Fruit fly (Drosophila melanogaster) whole organism, embryonic: ENCODE data around the gene beat-Ib.

Source experiments
- Adf1 ChIP-seq: fragments of 200-800 bp; sonication (Bioruptor generic); IDR thresholded peaks from 2 replicates; pipeline ENCODE4 v1.3.6; 2022; ENCODE audit warnings: missing biosample characterization, missing genetic modification characterization
- BtbVII ChIP-seq: fragments of 200-800 bp; sonication (Bioruptor generic); optimal IDR thresholded peaks from 3 replicates; lab custom pipeline; 2017; ENCODE audit warnings: missing biosample characterization, mild to moderate bottlenecking, missing genetic modification characterization
- CG10366 ChIP-seq: fragments of 200-800 bp; sonication (Bioruptor generic); IDR thresholded peaks from 2 replicates; pipeline ENCODE4 v1.3.6; 2022; ENCODE audit warnings: missing biosample characterization, missing genetic modification characterization
- CG12155 ChIP-seq: fragments of 200-800 bp; sonication (Bioruptor generic); optimal IDR thresholded peaks from 3 replicates; lab custom pipeline; 2016; ENCODE audit warnings: missing biosample characterization, missing genetic modification characterization
- CG12391 ChIP-seq: fragments of 200-800 bp; sonication (Bioruptor generic); optimal IDR thresholded peaks from 3 replicates; lab custom pipeline; 2018; ENCODE audit warnings: missing biosample characterization, mild to moderate bottlenecking, missing genetic modification characterization, moderate library complexity
- CG15073 ChIP-seq: fragments of 200-800 bp; sonication (Bioruptor generic); optimal IDR thresholded peaks from 2 replicates; lab custom pipeline; 2016; ENCODE audit warnings: missing biosample characterization, missing genetic modification characterization
- CG17328 ChIP-seq: fragments of 200-800 bp; sonication (Bioruptor generic); IDR thresholded peaks from 2 replicates; pipeline ENCODE4 v1.3.6; 2022; ENCODE audit warnings: missing biosample characterization, missing genetic modification characterization
- CG30403 ChIP-seq: fragments of 200-800 bp; sonication (Bioruptor generic); optimal IDR thresholded peaks from 3 replicates; lab custom pipeline; 2016; ENCODE audit warnings: missing biosample characterization, missing genetic modification characterization
- CG4282 ChIP-seq: fragments of 200-800 bp; sonication (Bioruptor generic); optimal IDR thresholded peaks from 2 replicates; lab custom pipeline; 2016; ENCODE audit warnings: missing biosample characterization, missing genetic modification characterization
- CG6254 ChIP-seq: fragments of 200-800 bp; sonication (Bioruptor generic); optimal IDR thresholded peaks from 3 replicates; lab custom pipeline; 2017; ENCODE audit warnings: mild to moderate bottlenecking, missing biosample characterization, missing genetic modification reagents, missing genetic modification characterization
- CG6791 ChIP-seq: fragments of 200-800 bp; sonication (Bioruptor generic); IDR thresholded peaks from 3 replicates; pipeline ENCODE4 v1.3.6; 2022; ENCODE audit warnings: missing biosample characterization, missing genetic modification characterization; ENCODE audit not compliant: partially characterized antibody
- CG7357 ChIP-seq: fragments of 200-800 bp; sonication (Bioruptor generic); IDR thresholded peaks from 3 replicates; pipeline ENCODE4 v1.3.6; 2022; ENCODE audit warnings: missing biosample characterization, missing genetic modification characterization
- Camta ChIP-seq: fragments of 200-800 bp; sonication (Bioruptor generic); optimal IDR thresholded peaks from 2 replicates; lab custom pipeline; 2016; ENCODE audit warnings: missing biosample characterization, missing genetic modification characterization
- CoRest ChIP-seq: fragments of 200-800 bp; sonication (Bioruptor generic); optimal IDR thresholded peaks from 3 replicates; lab custom pipeline; 2018; ENCODE audit warnings: missing biosample characterization, mild to moderate bottlenecking, missing genetic modification characterization, moderate library complexity
- D ChIP-seq, 2 experiments: fragments of 200-800 bp in 1 of 2; fragments of >200 bp in 1 of 2; sonication (Bioruptor generic) in 1 of 2; optimal IDR thresholded peaks; 2 replicates in 1 of 2; 3 replicates in 1 of 2; lab custom pipeline; 2017; ENCODE audit warnings: mild to moderate bottlenecking in 1 of 2, missing biosample characterization in 1 of 2, missing genetic modification characterization in 1 of 2, missing genetic modification reagents in 1 of 2
- D19B ChIP-seq: fragments of 200-800 bp; sonication (Bioruptor generic); optimal IDR thresholded peaks from 2 replicates; lab custom pipeline; 2017; ENCODE audit warnings: missing biosample characterization, mild to moderate bottlenecking, missing genetic modification characterization
- Ets65A ChIP-seq: fragments of 200-800 bp; sonication (Bioruptor generic); peaks from one replicate; lab custom pipeline; 2016; ENCODE audit warnings: missing biosample characterization, missing genetic modification characterization
- Gug ChIP-seq: fragments of 200-800 bp; sonication (Bioruptor generic); IDR thresholded peaks from 4 replicates; pipeline ENCODE4 v1.3.6; 2022; ENCODE audit warnings: missing biosample characterization, missing genetic modification characterization
- HLH3B ChIP-seq: fragments of 200-800 bp; sonication (Bioruptor generic); IDR thresholded peaks from 2 replicates; pipeline ENCODE4 v1.3.6; 2022; ENCODE audit warnings: missing biosample characterization, missing genetic modification characterization
- HmgZ ChIP-seq: fragments of 200-800 bp; sonication (Bioruptor generic); optimal IDR thresholded peaks from 2 replicates; lab custom pipeline; 2018; ENCODE audit warnings: missing biosample characterization, mild to moderate bottlenecking, missing genetic modification characterization
- Jarid2 ChIP-seq: fragments of 200-800 bp; sonication (Bioruptor generic); optimal IDR thresholded peaks from 3 replicates; lab custom pipeline; 2017; ENCODE audit warnings: mild to moderate bottlenecking, missing biosample characterization, missing genetic modification reagents, missing genetic modification characterization
- MTF-1 ChIP-seq: fragments of 200-800 bp; sonication (Bioruptor generic); optimal IDR thresholded peaks from 2 replicates; lab custom pipeline; 2018; ENCODE audit warnings: missing biosample characterization, mild to moderate bottlenecking, missing genetic modification characterization, borderline replicate concordance
- Mes4 ChIP-seq: fragments of 200-800 bp; sonication (Bioruptor generic); optimal IDR thresholded peaks from 2 replicates; lab custom pipeline; 2016; ENCODE audit warnings: missing biosample characterization, missing genetic modification characterization
- Myb ChIP-seq: fragments of 200-800 bp; sonication (Bioruptor generic); optimal IDR thresholded peaks from 2 replicates; lab custom pipeline; 2016; ENCODE audit warnings: missing biosample characterization, missing genetic modification characterization
- NC2β ChIP-seq: fragments of 200-800 bp; sonication (Bioruptor generic); optimal IDR thresholded peaks from 2 replicates; lab custom pipeline; 2016; ENCODE audit warnings: missing biosample characterization, missing genetic modification characterization
- Rfx ChIP-seq: fragments of 200-800 bp; sonication (Bioruptor generic); IDR thresholded peaks from 2 replicates; pipeline ENCODE4 v1.3.6; 2022; ENCODE audit warnings: missing biosample characterization, missing genetic modification characterization
- Vsx1 ChIP-seq: fragments of 200-800 bp; sonication (Bioruptor generic); optimal IDR thresholded peaks from 2 replicates; lab custom pipeline; 2017; ENCODE audit warnings: missing biosample characterization, mild to moderate bottlenecking, missing genetic modification characterization, missing genetic modification reagents
- abd-A ChIP-seq: fragments of 200-800 bp; sonication (Bioruptor generic); optimal IDR thresholded peaks from 3 replicates; lab custom pipeline; 2019; ENCODE audit warnings: missing biosample characterization, mild to moderate bottlenecking, missing genetic modification characterization, moderate library complexity
- amos ChIP-seq: fragments of 200-800 bp; sonication (Bioruptor generic); IDR thresholded peaks from 2 replicates; pipeline ENCODE4 v1.3.6; 2022; ENCODE audit warnings: missing biosample characterization, missing genetic modification characterization; ENCODE audit not compliant: partially characterized antibody
- ara ChIP-seq: fragments of 200-800 bp; sonication (Bioruptor generic); IDR thresholded peaks from 2 replicates; pipeline ENCODE4 v1.3.6; 2022; ENCODE audit warnings: missing biosample characterization, missing genetic modification characterization
- danr ChIP-seq: fragments of 200-800 bp; sonication (Bioruptor generic); IDR thresholded peaks from 2 replicates; pipeline ENCODE4 v1.3.6; 2022; ENCODE audit warnings: missing biosample characterization, missing genetic modification characterization
- eve ChIP-seq, 2 experiments: fragments of >200 bp; optimal IDR thresholded peaks; 2 replicates each; lab custom pipeline; 2017; ENCODE audit warnings: missing biosample characterization in 2 of 2, missing genetic modification characterization in 2 of 2
- eyg ChIP-seq: fragments of 200-800 bp; sonication (Bioruptor generic); optimal IDR thresholded peaks from 3 replicates; lab custom pipeline; 2016; ENCODE audit warnings: missing biosample characterization, missing genetic modification characterization
- gro ChIP-seq: fragments of 200-800 bp; sonication (Bioruptor generic); optimal IDR thresholded peaks from 2 replicates; lab custom pipeline; 2016; ENCODE audit warnings: missing biosample characterization, missing genetic modification characterization
- jing ChIP-seq: fragments of 200-800 bp; sonication (Bioruptor generic); optimal IDR thresholded peaks from 2 replicates; lab custom pipeline; 2018; ENCODE audit warnings: missing biosample characterization, mild to moderate bottlenecking, missing genetic modification characterization
- kay ChIP-seq: fragments of 200-800 bp; sonication (Bioruptor generic); optimal IDR thresholded peaks from 2 replicates; lab custom pipeline; 2016; ENCODE audit warnings: missing biosample characterization, missing genetic modification characterization
- ken ChIP-seq: fragments of 200-800 bp; sonication (Bioruptor generic); IDR thresholded peaks from 3 replicates; pipeline ENCODE4 v1.3.6; 2022; ENCODE audit warnings: missing biosample characterization, missing genetic modification characterization
- lilli ChIP-seq: fragments of 200-800 bp; sonication (Bioruptor generic); optimal IDR thresholded peaks from 3 replicates; lab custom pipeline; 2016; ENCODE audit warnings: missing biosample characterization, missing genetic modification characterization
- lola ChIP-seq, 3 experiments: fragments of >200 bp in 2 of 3; fragments of 200-800 bp in 1 of 3; sonication (Bioruptor generic) in 1 of 3; optimal IDR thresholded peaks; 2 replicates each; lab custom pipeline; 2017 to 2019; ENCODE audit warnings: missing biosample characterization in 3 of 3, missing genetic modification characterization in 3 of 3, mild to moderate bottlenecking in 1 of 3, moderate library complexity in 1 of 3
- nau ChIP-seq: fragments of 200-800 bp; sonication (Bioruptor generic); optimal IDR thresholded peaks from 3 replicates; lab custom pipeline; 2017; ENCODE audit warnings: missing biosample characterization, mild to moderate bottlenecking, missing genetic modification characterization, missing genetic modification reagents
- nerfin-1 ChIP-seq: fragments of 200-800 bp; sonication (Bioruptor generic); optimal IDR thresholded peaks from 3 replicates; lab custom pipeline; 2019; ENCODE audit warnings: missing biosample characterization, mild to moderate bottlenecking, missing genetic modification characterization, moderate library complexity
- pan ChIP-seq, 4 experiments: fragments of >200 bp in 3 of 4; fragments of 200-800 bp in 1 of 4; sonication (Bioruptor generic) in 1 of 4; optimal IDR thresholded peaks in 3 of 4; IDR thresholded peaks in 1 of 4; 2 replicates each; pipeline versions ENCODE4 v1.3.6 to Lab custom; 2017 to 2022; ENCODE audit warnings: missing biosample characterization in 2 of 4, missing genetic modification characterization in 2 of 4, mixed read lengths in 1 of 4
- peb ChIP-seq: fragments of 200-800 bp; sonication (Bioruptor generic); IDR thresholded peaks from 2 replicates; pipeline ENCODE4 v1.3.6; 2022; ENCODE audit warnings: missing biosample characterization, missing genetic modification characterization
- scrt ChIP-seq: fragments of 200-800 bp; sonication (Bioruptor generic); optimal IDR thresholded peaks from 2 replicates; lab custom pipeline; 2018; ENCODE audit warnings: missing biosample characterization, mild to moderate bottlenecking, missing genetic modification characterization, moderate library complexity
- sd ChIP-seq: fragments of 200-800 bp; sonication (Bioruptor generic); optimal IDR thresholded peaks from 3 replicates; lab custom pipeline; 2018; ENCODE audit warnings: missing biosample characterization, mild to moderate bottlenecking, missing genetic modification characterization, moderate library complexity
- sens ChIP-seq: fragments of 200-800 bp; sonication (Bioruptor generic); peaks from one replicate; lab custom pipeline; 2016; ENCODE audit warnings: missing biosample characterization, missing genetic modification characterization
- sisA ChIP-seq: fragments of 200-800 bp; sonication (Bioruptor generic); IDR thresholded peaks from 2 replicates; pipeline ENCODE4 v1.3.6; 2022; ENCODE audit warnings: missing biosample characterization, missing genetic modification characterization
- sr ChIP-seq: fragments of 200-800 bp; sonication (Bioruptor generic); IDR thresholded peaks from 3 replicates; pipeline ENCODE4 v1.3.6; 2022; ENCODE audit warnings: missing biosample characterization, missing genetic modification characterization

The beat-Ib gene

DNA sequence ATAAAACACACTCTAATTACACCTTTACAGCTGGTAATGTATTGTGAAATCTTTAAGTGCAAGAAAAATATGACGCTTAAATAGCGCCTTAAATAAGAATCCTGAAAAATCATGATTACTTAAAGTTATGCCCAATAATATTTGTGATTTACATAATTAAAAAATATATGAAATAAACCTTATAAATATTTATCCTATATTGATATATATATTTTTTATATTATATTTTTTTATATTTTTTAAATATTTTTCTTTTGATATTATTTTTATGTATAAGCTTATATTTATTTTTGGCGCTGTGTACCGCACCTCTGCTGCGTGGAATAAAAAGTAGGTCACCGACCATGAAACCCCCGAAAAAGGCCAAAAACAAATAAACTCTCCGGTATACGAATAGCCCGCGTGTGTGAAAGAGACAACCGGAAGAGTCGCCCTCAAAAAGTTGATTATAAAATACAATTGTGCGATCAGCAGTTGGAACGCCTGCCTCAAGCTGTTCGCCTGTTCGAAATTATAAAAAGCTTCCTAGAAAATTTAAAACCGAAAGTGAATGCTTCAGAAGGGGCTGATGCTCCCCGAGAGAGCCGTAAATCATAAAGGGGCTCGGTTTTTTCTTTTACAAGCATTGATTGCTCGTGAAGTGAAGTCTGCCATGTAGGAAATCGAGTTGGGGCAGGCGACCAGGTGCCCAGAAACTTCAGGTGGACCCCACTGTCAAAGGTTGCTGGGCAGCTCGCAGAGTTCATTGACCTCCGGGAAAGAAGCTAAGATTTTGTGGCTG lies 53.5 kb downstream of the beat-Ib start (continued):
- TF ChIP-seq HmgZ (tag; lab: Kevin White, UChicago) (peak; percentile 61), abd-A (peak; percentile 99), danr (GFP tag; lab: Robert Waterston, UW) (no peak), Mes4 (GFP tag; lab: Kevin White, UChicago) (no peak), CG17328 (GFP tag; lab: Robert Waterston, UW) (no peak; the same call in 1 of the 2 replicates), eve (GFP tag; optimal IDR thresholded peaks at IDR 0.05; lab: Kevin White, UChicago) (no peak), CG30403 (GFP tag; lab: Kevin White, UChicago) (peak; percentile 12), lilli (GFP tag; lab: Kevin White, UChicago) (no peak), NC2β (no peak), Jarid2 (GFP tag; lab: Kevin White, UChicago) (no peak), peb (GFP tag; lab: Robert Waterston, UW) (no peak), sisA (GFP tag; lab: Robert Waterston, UW) (no peak), MTF-1 (GFP tag; lab: Kevin White, UChicago) (no peak), Adf1 (GFP tag; lab: Robert Waterston, UW) (peak; percentile 72), kay (GFP tag; lab: Kevin White, UChicago) (no peak), CoRest (peak; percentile 77), ara (GFP tag; lab: Robert Waterston, UW) (no peak; the same call in 1 of the 2 replicates), CG10366 (GFP tag; lab: Robert Waterston, UW) (no peak; the same call in 1 of the 2 replicates), CG7357 (GFP tag; lab: Robert Waterston, UW) (no peak), ken (GFP tag; lab: Robert Waterston, UW) (no peak), CG6254 (GFP tag; lab: Kevin White, UChicago) (peak; percentile 35), Rfx (peak; percentile 53; the same call in 1 of the 2 replicates), nau (GFP tag; lab: Kevin White, UChicago) (peak; percentile 8), HLH3B (GFP tag; lab: Robert Waterston, UW) (no peak), scrt (GFP tag; lab: Kevin White, UChicago) (no peak), CG12155 (GFP tag; lab: Kevin White, UChicago) (no peak), jing (GFP tag; lab: Kevin White, UChicago) (no peak), CG6791 (no peak), gro (peak; percentile 60), BtbVII (peak; percentile 9), Camta (no peak), CG12391 (peak; percentile 67), Vsx1 (GFP tag; lab: Kevin White, UChicago) (no peak), CG4282 (GFP tag; lab: Kevin White, UChicago) (no peak), D19B (GFP tag; lab: Kevin White, UChicago) (no peak), sd (tag; lab: Kevin White, UChicago) (peak; percentile 91), Myb (GFP tag; lab: Kevin White, UChicago) (no peak), nerfin-1 (tag; lab: Kevin White, UChicago) (peak; percentile 5), lola (GFP tag; optimal IDR thresholded peaks at IDR 0.05; lab: Kevin White, UChicago) (peak in 1 of 3 experiments; percentile 43), CG15073 (GFP tag; lab: Kevin White, UChicago) (no peak), sr (peak; percentile 2; the same call in 1 of the 3 replicates), D (optimal IDR thresholded peaks at IDR 0.05; lab: Kevin White, UChicago) (no peak), D (GFP tag; optimal IDR thresholded peaks at IDR 0.05; lab: Kevin White, UChicago) (peak; percentile 37), eyg (GFP tag; lab: Kevin White, UChicago) (no peak), Gug (GFP tag; lab: Robert Waterston, UW) (no peak), Ets65A (GFP tag; lab: Kevin White, UChicago) (peak; percentile 79), pan (optimal IDR thresholded peaks at IDR 0.05; lab: Kevin White, UChicago) (no peak), pan (GFP tag; optimal IDR thresholded peaks at IDR 0.05 in 1 of 2, IDR thresholded peaks at IDR 0.05 in 1 of 2) (peak in 1 of 2 experiments; percentile 62), sens (GFP tag; lab: Kevin White, UChicago) (peak; percentile 87), amos (0 out of 2 replicates have a peak, but pooled peaks have one; percentile 5)
